Worm (Caenorhabditis elegans) whole organism, L4 larva: Measurements from ENCODE around the gene B0334.13.

ENCODE experiments used
- ama-1 ChIP-seq: fragments of 150-350 bp; optimal IDR thresholded peaks from 2 replicates; lab custom pipeline; 2014; ENCODE audit warnings: inconsistent platforms, mixed read lengths
- ceh-82 ChIP-seq: sonication (generic microtip); optimal IDR thresholded peaks from 2 replicates; lab custom pipeline; 2017; ENCODE audit warnings: missing biosample characterization, missing genetic modification characterization
- dmd-9 ChIP-seq: fragments of 200-800 bp; sonication (Bioruptor generic); IDR thresholded peaks from 2 replicates; pipeline ENCODE4 v1.3.6; 2022; ENCODE audit warnings: missing genetic modification reagents, missing genetic modification characterization, missing compliant biosample characterization
- egl-43 ChIP-seq: fragments of 200-800 bp; sonication (Bioruptor generic); IDR thresholded peaks from 2 replicates; pipeline ENCODE4 v1.3.6; 2022; ENCODE audit warnings: missing genetic modification reagents, missing genetic modification characterization, missing compliant biosample characterization
- hlh-11 ChIP-seq: fragments of 200-800 bp; sonication (Bioruptor generic); optimal IDR thresholded peaks from 2 replicates; lab custom pipeline; 2018; ENCODE audit warnings: mild to moderate bottlenecking, missing genetic modification characterization, missing compliant biosample characterization
- hlh-30 ChIP-seq: sonication (generic microtip); optimal IDR thresholded peaks from 2 replicates; lab custom pipeline; 2017; ENCODE audit warnings: antibody characterized with exemption, mild to moderate bottlenecking, missing genetic modification characterization, missing compliant biosample characterization; ENCODE audit not compliant: insufficient read depth
- madf-9 ChIP-seq: fragments of 200-800 bp; sonication (Bioruptor generic); conservative IDR thresholded peaks from 2 replicates; pipeline ENCODE4 v1.3.6; 2022; ENCODE audit warnings: missing genetic modification reagents, missing genetic modification characterization, missing compliant biosample characterization
- nhr-28 ChIP-seq: fragments of 150-350 bp; optimal IDR thresholded peaks from 2 replicates; lab custom pipeline; 2014; ENCODE audit warnings: missing biosample characterization, missing genetic modification characterization
- nhr-77 ChIP-seq: fragments of 150-350 bp; optimal IDR thresholded peaks from 2 replicates; lab custom pipeline; 2014; ENCODE audit warnings: missing biosample characterization, missing genetic modification characterization

ce11 chrII:11526954-11527353 lies 38.9 kb downstream of the B0334.13 start, which contains the start of gene age-1:
- no peak for TF ChIP-seq nhr-77 (tag; lab: Kevin White, UChicago)
- no peak for TF ChIP-seq nhr-28 (tag; lab: Kevin White, UChicago)
- no peak for TF ChIP-seq dmd-9 (GFP tag; lab: Robert Waterston, UW)
- no peak for TF ChIP-seq ama-1 (lab: Kevin White, UChicago)
- TF ChIP-seq egl-43 (GFP tag; lab: Robert Waterston, UW): no peak
- TF ChIP-seq madf-9 (GFP tag; lab: Robert Waterston, UW): no peak
- TF ChIP-seq hlh-11 (tag; lab: Kevin White, UChicago): no peak
- no peak for TF ChIP-seq ceh-82
- TF ChIP-seq hlh-30 (tag; lab: Kevin White, UChicago): no peak
